Fruit fly (Drosophila melanogaster) whole organism, wandering third instar larva: ENCODE measurements around the gene Hr4.

ENCODE experiments used
- Abd-B ChIP-seq: fragments of >200 bp; optimal IDR thresholded peaks from 2 replicates; lab custom pipeline; 2017; ENCODE audit warnings: missing biosample characterization, missing genetic modification characterization
- CG32264 ChIP-seq: fragments of 200-800 bp; sonication (Bioruptor generic); optimal IDR thresholded peaks from 2 replicates; lab custom pipeline; 2016; ENCODE audit warnings: missing biosample characterization, missing genetic modification characterization
- CG9705 ChIP-seq: fragments of 200-800 bp; sonication (Bioruptor generic); optimal IDR thresholded peaks from 2 replicates; lab custom pipeline; 2018; ENCODE audit warnings: missing biosample characterization, mild to moderate bottlenecking, missing genetic modification characterization
- Dfd ChIP-seq: fragments of >200 bp; optimal IDR thresholded peaks from 2 replicates; lab custom pipeline; 2017; ENCODE audit warnings: missing biosample characterization, missing genetic modification characterization
- Dif ChIP-seq: fragments of 200-275, 200-300 bp; sonication (Bioruptor generic); optimal IDR thresholded peaks from 2 replicates; lab custom pipeline; 2018; ENCODE audit warnings: missing biosample characterization, missing genetic modification characterization; ENCODE audit not compliant: partially characterized antibody
- GATAd ChIP-seq: sonication (Bioruptor generic); optimal IDR thresholded peaks from 2 replicates; lab custom pipeline; 2016; ENCODE audit warnings: missing biosample characterization, missing genetic modification characterization
- HLH106 ChIP-seq: fragments of 200-800 bp; optimal IDR thresholded peaks from 3 replicates; lab custom pipeline; 2019; ENCODE audit warnings: missing biosample characterization, mild to moderate bottlenecking, missing genetic modification characterization, moderate library complexity
- Hnf4 ChIP-seq: fragments of 200-800 bp; sonication (Bioruptor generic); optimal IDR thresholded peaks from 2 replicates; lab custom pipeline; 2016; ENCODE audit warnings: missing biosample characterization, mild to moderate bottlenecking, missing genetic modification characterization
- Hr78 ChIP-seq: fragments of >200 bp; optimal IDR thresholded peaks from 2 replicates; lab custom pipeline; 2017; ENCODE audit warnings: missing biosample characterization, missing genetic modification characterization
- Hr83 ChIP-seq: fragments of 200-300 bp; sonication (Bioruptor generic); optimal IDR thresholded peaks from 2 replicates; lab custom pipeline; 2016; ENCODE audit warnings: missing biosample characterization, mild to moderate bottlenecking, missing genetic modification characterization, moderate library complexity; ENCODE audit not compliant: poor library complexity, severe bottlenecking
- Jra ChIP-seq: sonication (Bioruptor generic); optimal IDR thresholded peaks from 2 replicates; lab custom pipeline; 2016; ENCODE audit warnings: missing biosample characterization, missing genetic modification characterization
- Mio ChIP-seq: sonication (Bioruptor generic); optimal IDR thresholded peaks from 2 replicates; lab custom pipeline; 2016; ENCODE audit warnings: missing biosample characterization, missing genetic modification characterization
- Myc ChIP-seq: fragments of >200 bp; optimal IDR thresholded peaks from 2 replicates; lab custom pipeline; 2017
- N ChIP-seq: fragments of >200 bp; optimal IDR thresholded peaks from 2 replicates; lab custom pipeline; 2018; ENCODE audit warnings: missing biosample characterization, missing external identifiers, missing genetic modification characterization
- OdsH ChIP-seq: fragments of 200-800 bp; sonication (Bioruptor generic); optimal IDR thresholded peaks from 2 replicates; lab custom pipeline; 2016; ENCODE audit warnings: missing biosample characterization, mild to moderate bottlenecking, missing genetic modification characterization
- Rel ChIP-seq, 2 experiments: fragments of 200-800 bp; sonication (Bioruptor generic) in 1 of 2; optimal IDR thresholded peaks; 2 replicates in 1 of 2; 3 replicates in 1 of 2; lab custom pipeline; 2016 to 2019; ENCODE audit warnings: mild to moderate bottlenecking in 2 of 2, missing biosample characterization in 2 of 2, missing genetic modification characterization in 2 of 2, moderate library complexity in 1 of 2
- Sp1 ChIP-seq: fragments of 200-800 bp; sonication (Bioruptor generic); optimal IDR thresholded peaks from 3 replicates; lab custom pipeline; 2019; ENCODE audit warnings: missing biosample characterization, mild to moderate bottlenecking, missing genetic modification characterization, moderate library complexity
- Vsx2 ChIP-seq: fragments of 200-300, 225-300 bp; sonication (Bioruptor generic); optimal IDR thresholded peaks from 2 replicates; lab custom pipeline; 2018; ENCODE audit warnings: missing biosample characterization, missing genetic modification characterization; ENCODE audit not compliant: partially characterized antibody
- br ChIP-seq: fragments of 200-800 bp; sonication (Bioruptor generic); optimal IDR thresholded peaks from 2 replicates; lab custom pipeline; 2016; ENCODE audit warnings: missing biosample characterization, missing genetic modification characterization
- brk ChIP-seq: fragments of 200-800 bp; sonication (Bioruptor generic); optimal IDR thresholded peaks from 2 replicates; lab custom pipeline; 2016; ENCODE audit warnings: missing biosample characterization, mild to moderate bottlenecking, missing genetic modification characterization
- dl ChIP-seq, 2 experiments: fragments of 175-275, 200-275 bp in 1 of 2; fragments of 200-275 bp in 1 of 2; sonication (Bioruptor generic); optimal IDR thresholded peaks; lab custom pipeline; 2018; ENCODE audit warnings: mild to moderate bottlenecking in 2 of 2, missing biosample characterization in 2 of 2, missing genetic modification characterization in 2 of 2, moderate library complexity in 2 of 2; ENCODE audit not compliant: partially characterized antibody in 2 of 2, insufficient read depth in 1 of 2
- dmrt93B ChIP-seq: fragments of 200-800 bp; sonication (Bioruptor generic); optimal IDR thresholded peaks from 2 replicates; lab custom pipeline; 2018; ENCODE audit warnings: missing biosample characterization, mild to moderate bottlenecking, missing genetic modification characterization
- dsf ChIP-seq: sonication (Bioruptor generic); optimal IDR thresholded peaks from 2 replicates; lab custom pipeline; 2016; ENCODE audit warnings: missing biosample characterization, missing genetic modification characterization, borderline replicate concordance
- ey ChIP-seq: fragments of 200-800 bp; sonication (Bioruptor generic); optimal IDR thresholded peaks from 2 replicates; lab custom pipeline; 2016; ENCODE audit warnings: missing biosample characterization, missing genetic modification characterization
- foxo ChIP-seq, 2 experiments: fragments of 200-800 bp; sonication (Bioruptor generic); optimal IDR thresholded peaks; 2 replicates in 1 of 2; 3 replicates in 1 of 2; lab custom pipeline; 2016 to 2017; ENCODE audit warnings: missing biosample characterization in 2 of 2, missing genetic modification characterization in 2 of 2
- fru ChIP-seq: fragments of 200-800 bp; sonication (Bioruptor generic); optimal IDR thresholded peaks from 3 replicates; lab custom pipeline; 2016; ENCODE audit warnings: missing biosample characterization, mild to moderate bottlenecking, missing genetic modification characterization
- h ChIP-seq: fragments of 200-800 bp; sonication (Bioruptor generic); optimal IDR thresholded peaks from 3 replicates; lab custom pipeline; 2016; ENCODE audit warnings: missing biosample characterization, mild to moderate bottlenecking, missing genetic modification characterization
- jim ChIP-seq: fragments of 175-275, 200-325 bp; sonication (Bioruptor generic); optimal IDR thresholded peaks from 2 replicates; lab custom pipeline; 2016; ENCODE audit warnings: missing biosample characterization, mild to moderate bottlenecking, missing genetic modification characterization
- lola ChIP-seq: fragments of >200 bp; optimal IDR thresholded peaks from 2 replicates; lab custom pipeline; 2017; ENCODE audit warnings: missing biosample characterization, missing genetic modification characterization
- pan ChIP-seq: fragments of >200 bp; optimal IDR thresholded peaks from 2 replicates; lab custom pipeline; 2017
- psq ChIP-seq: fragments of 200-800 bp; sonication (Bioruptor generic); optimal IDR thresholded peaks from 3 replicates; lab custom pipeline; 2017; ENCODE audit warnings: missing biosample characterization, mild to moderate bottlenecking, missing genetic modification characterization, moderate library complexity
- rgr ChIP-seq: fragments of 200-800 bp; sonication (Bioruptor generic); optimal IDR thresholded peaks from 3 replicates; lab custom pipeline; 2016; ENCODE audit warnings: missing biosample characterization, mild to moderate bottlenecking, missing genetic modification characterization
- sage ChIP-seq: fragments of 200-800 bp; sonication (Bioruptor generic); optimal IDR thresholded peaks from 2 replicates; lab custom pipeline; 2016; ENCODE audit warnings: missing biosample characterization, mild to moderate bottlenecking, missing genetic modification characterization
- sv ChIP-seq: fragments of 200-800 bp; sonication (Bioruptor generic); optimal IDR thresholded peaks from 3 replicates; lab custom pipeline; 2016; ENCODE audit warnings: missing biosample characterization, missing genetic modification characterization
- tai ChIP-seq: sonication (Bioruptor generic); optimal IDR thresholded peaks from 2 replicates; lab custom pipeline; 2016; ENCODE audit warnings: missing biosample characterization, missing genetic modification characterization
- usp ChIP-seq: fragments of >200 bp; optimal IDR thresholded peaks from 2 replicates; lab custom pipeline; 2017; ENCODE audit warnings: missing biosample characterization, missing genetic modification characterization
- woc ChIP-seq: sonication (Bioruptor generic); optimal IDR thresholded peaks from 2 replicates; lab custom pipeline; 2016; ENCODE audit warnings: missing biosample characterization, mild to moderate bottlenecking, missing genetic modification characterization

The Hr4 gene

dm6 chrX:2037605-2038004 is 95.9 kb downstream of the Hr4 start:
- TF ChIP-seq CG32264 (GFP tag; lab: Kevin White, UChicago) (no peak), dsf (GFP tag; lab: Kevin White, UChicago) (no peak), brk (no peak), dmrt93B (GFP tag; lab: Kevin White, UChicago) (no peak), CG9705 (GFP tag; lab: Kevin White, UChicago) (no peak), tai (GFP tag; lab: Kevin White, UChicago) (no peak), OdsH (GFP tag; lab: Kevin White, UChicago) (no peak), ey (GFP tag; lab: Kevin White, UChicago) (no peak), dl (GFP tag; optimal IDR thresholded peaks at IDR 0.05; lab: Kevin White, UChicago; ENCODE audit: insufficient read depth in 1 of 2, partially characterized antibody in 2 of 2) (no peak), GATAd (GFP tag; lab: Kevin White, UChicago) (no peak), sage (GFP tag; lab: Kevin White, UChicago) (no peak), N (GFP tag; lab: Kevin White, UChicago) (no peak)
- TF ChIP-seq, all 38 proteins: peak for 0

- TF ChIP-seq GATAd (GFP tag; lab: Kevin White, UChicago) = peak; percentile 33
- no peak for TF ChIP-seq CG32264 (GFP tag; lab: Kevin White, UChicago)
- peak; percentile 82 for TF ChIP-seq woc
- TF ChIP-seq jim (GFP tag; lab: Kevin White, UChicago) = no peak
- TF ChIP-seq Sp1 (GFP tag; lab: Kevin White, UChicago) = peak; percentile 74
- TF ChIP-seq sv (GFP tag; lab: Kevin White, UChicago) = peak; percentile 54
- TF ChIP-seq Vsx2 = no peak
- peak in 1 of 2 experiments; percentile 81 for TF ChIP-seq foxo (GFP tag; optimal IDR thresholded peaks at IDR 0.05; lab: Kevin White, UChicago)
- peak; percentile 68 for TF ChIP-seq Hnf4
- peak; percentile 60 for TF ChIP-seq dmrt93B (GFP tag; lab: Kevin White, UChicago)
- peak; percentile 72 for TF ChIP-seq ey (GFP tag; lab: Kevin White, UChicago)
- TF ChIP-seq OdsH (GFP tag; lab: Kevin White, UChicago) = peak; percentile 67
- TF ChIP-seq brk = no peak
- TF ChIP-seq rgr (GFP tag; lab: Kevin White, UChicago) = peak; percentile 67
- TF ChIP-seq lola (GFP tag; lab: Kevin White, UChicago) = no peak
- no peak for TF ChIP-seq Mio (GFP tag; lab: Kevin White, UChicago)
- TF ChIP-seq dl (GFP tag; optimal IDR thresholded peaks at IDR 0.05; lab: Kevin White, UChicago; ENCODE audit: insufficient read depth in 1 of 2, partially characterized antibody in 2 of 2) = no peak
- TF ChIP-seq Hr78 (GFP tag; lab: Kevin White, UChicago) = no peak
- TF ChIP-seq HLH106 = peak; percentile 80
- TF ChIP-seq Hr83 (GFP tag; lab: Kevin White, UChicago) = no peak
- no peak for TF ChIP-seq N (GFP tag; lab: Kevin White, UChicago)
- TF ChIP-seq Jra = peak; percentile 76
- TF ChIP-seq Myc (lab: Kevin White, UChicago) = peak; percentile 89
- TF ChIP-seq h (GFP tag; lab: Kevin White, UChicago) = peak; percentile 81
- peak; percentile 75 for TF ChIP-seq br (GFP tag; lab: Kevin White, UChicago)
- TF ChIP-seq CG9705 (GFP tag; lab: Kevin White, UChicago) = peak; percentile 64
- TF ChIP-seq Rel (GFP tag; optimal IDR thresholded peaks at IDR 0.05; lab: Kevin White, UChicago) = no peak
- peak; percentile 28 for TF ChIP-seq Rel (tag; optimal IDR thresholded peaks at IDR 0.05; lab: Kevin White, UChicago)
- peak; percentile 60 for TF ChIP-seq psq (GFP tag; lab: Kevin White, UChicago)
- peak; percentile 80 for TF ChIP-seq fru
- TF ChIP-seq sage (GFP tag; lab: Kevin White, UChicago) = peak; percentile 41
- no peak for TF ChIP-seq pan
Observed at dm6 chrX:2041312-2041918, 99.7 kb downstream of the Hr4 start, which contains the start of gene CG4313. TSS of gene CG4313 (plus strand) at chrX:2041868.

DNA sequence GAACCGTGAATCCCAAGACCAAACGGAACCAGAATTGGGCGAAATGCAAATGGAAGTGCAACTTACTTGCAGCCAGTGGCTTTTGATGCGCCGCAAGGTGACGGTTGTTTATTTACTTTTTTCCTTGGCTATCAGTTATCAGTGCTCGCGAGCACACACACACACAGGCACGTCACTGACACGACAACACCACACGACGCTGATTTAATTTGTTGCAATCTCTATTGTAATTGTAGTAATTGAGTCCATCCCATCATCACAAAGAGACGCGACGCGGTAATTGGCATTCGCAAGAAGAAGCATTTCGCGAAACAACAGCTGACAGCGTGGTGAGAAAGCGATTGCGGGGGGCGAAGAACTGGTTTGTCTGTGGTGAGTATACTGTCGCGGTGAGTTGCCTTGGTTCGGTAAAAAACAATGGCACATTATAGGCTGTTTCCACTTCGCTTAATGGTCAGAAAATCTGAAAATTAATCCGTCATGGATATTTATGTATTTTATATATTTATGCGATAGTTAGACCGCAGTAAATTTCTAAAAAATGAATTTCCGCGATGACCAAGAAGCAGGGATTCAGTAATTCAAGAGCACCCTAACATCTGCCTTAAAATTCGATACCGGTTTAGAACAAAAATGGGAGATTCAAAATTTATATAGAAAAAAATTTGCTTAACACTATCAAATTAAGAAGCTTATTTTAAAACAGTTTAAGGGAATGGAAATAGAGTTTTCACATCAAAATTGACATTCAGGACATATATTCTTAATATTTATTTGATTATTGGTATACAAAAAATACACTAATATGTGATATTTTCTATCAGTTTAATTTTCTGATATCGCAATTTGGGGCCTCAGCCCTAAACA is 100.5 kb downstream of the Hr4 start, which contains the start of the genes Actn and usp:
Actn (minus strand) TSS at position 331 of the 867 bp plus-strand sequence.
usp (minus strand) TSS at position 331 of the 867 bp plus-strand sequence.
- peak; percentile 98 for TF ChIP-seq N (GFP tag; lab: Kevin White, UChicago)
- no peak for TF ChIP-seq usp
- no peak for TF ChIP-seq CG9705 (GFP tag; lab: Kevin White, UChicago)
- TF ChIP-seq Hnf4 = no peak
- no peak for TF ChIP-seq Vsx2
- no peak for TF ChIP-seq lola (GFP tag; lab: Kevin White, UChicago)
- no peak for TF ChIP-seq Dfd (GFP tag; lab: Kevin White, UChicago)
- TF ChIP-seq Dif (GFP tag; lab: Kevin White, UChicago) = no peak
- TF ChIP-seq Abd-B (GFP tag; lab: Kevin White, UChicago) = peak; percentile 40
- TF ChIP-seq Hr78 (GFP tag; lab: Kevin White, UChicago) = peak; percentile 75
- no peak for TF ChIP-seq Jra
- TF ChIP-seq Rel (GFP tag; optimal IDR thresholded peaks at IDR 0.05; lab: Kevin White, UChicago) = no peak
- peak; percentile 44 for TF ChIP-seq Rel (tag; optimal IDR thresholded peaks at IDR 0.05; lab: Kevin White, UChicago)
- peak; percentile 28 for TF ChIP-seq sage (GFP tag; lab: Kevin White, UChicago)
- no peak for TF ChIP-seq rgr (GFP tag; lab: Kevin White, UChicago)
- peak; percentile 24 for TF ChIP-seq br (GFP tag; lab: Kevin White, UChicago)
- TF ChIP-seq foxo (GFP tag; optimal IDR thresholded peaks at IDR 0.05; lab: Kevin White, UChicago) = peak in 1 of 2 experiments; percentile 38
- peak; percentile 42 for TF ChIP-seq Sp1 (GFP tag; lab: Kevin White, UChicago)
- TF ChIP-seq sv (GFP tag; lab: Kevin White, UChicago) = no peak
- no peak for TF ChIP-seq jim (GFP tag; lab: Kevin White, UChicago)
- no peak for TF ChIP-seq GATAd (GFP tag; lab: Kevin White, UChicago)
- no peak for TF ChIP-seq OdsH (GFP tag; lab: Kevin White, UChicago)
- no peak for TF ChIP-seq brk
- TF ChIP-seq Myc (lab: Kevin White, UChicago) = peak; percentile 70
- TF ChIP-seq pan = no peak
- no peak for TF ChIP-seq Hr83 (GFP tag; lab: Kevin White, UChicago)
- TF ChIP-seq woc = peak; percentile 55
- peak; percentile 52 for TF ChIP-seq h (GFP tag; lab: Kevin White, UChicago)
- no peak for TF ChIP-seq ey (GFP tag; lab: Kevin White, UChicago)
- no peak for TF ChIP-seq fru
